Fruit fly (Drosophila melanogaster) whole organism, embryonic: ENCODE data around the gene CG7970.
A peak's percentile ranks its signal among the peaks of the same experiment; 100 is the strongest.

Experiments used
- BEAF-32 ChIP-seq: fragments of 200-800 bp; sonication (Bioruptor generic); optimal IDR thresholded peaks from 3 replicates; lab custom pipeline; 2017; ENCODE audit warnings: missing biosample characterization, missing genetic modification characterization, mild to moderate bottlenecking, moderate library complexity, missing genetic modification reagents
- Bgb ChIP-seq: fragments of 200-800 bp; sonication (Bioruptor generic); IDR thresholded peaks from 2 replicates; pipeline ENCODE4 v1.3.6; 2022; ENCODE audit warnings: missing biosample characterization, missing genetic modification characterization; ENCODE audit not compliant: partially characterized antibody
- CG10267 ChIP-seq: fragments of 200-800 bp; sonication (Bioruptor generic); optimal IDR thresholded peaks from 2 replicates; lab custom pipeline; 2018; ENCODE audit warnings: missing biosample characterization, mild to moderate bottlenecking, missing genetic modification characterization, moderate library complexity
- CG10979 ChIP-seq: fragments of 200-800 bp; sonication (Bioruptor generic); optimal IDR thresholded peaks from 2 replicates; lab custom pipeline; 2018; ENCODE audit warnings: missing biosample characterization, mild to moderate bottlenecking, missing genetic modification characterization, moderate library complexity
- CG12659 ChIP-seq: fragments of 200-800 bp; sonication (Bioruptor generic); optimal IDR thresholded peaks from 3 replicates; lab custom pipeline; 2017; ENCODE audit warnings: mild to moderate bottlenecking, missing biosample characterization, missing genetic modification reagents, missing genetic modification characterization
- CG13624 ChIP-seq: fragments of 200-800 bp; sonication (Bioruptor generic); optimal IDR thresholded peaks from 2 replicates; lab custom pipeline; 2016; ENCODE audit warnings: missing biosample characterization, missing genetic modification characterization
- CG13894 ChIP-seq: fragments of 200-800 bp; sonication (Bioruptor generic); optimal IDR thresholded peaks from 3 replicates; lab custom pipeline; 2018; ENCODE audit warnings: missing biosample characterization, mild to moderate bottlenecking, missing genetic modification characterization, moderate library complexity
- CG15011 ChIP-seq: fragments of 200-800 bp; sonication (Bioruptor generic); optimal IDR thresholded peaks from 3 replicates; lab custom pipeline; 2018; ENCODE audit warnings: missing biosample characterization, mild to moderate bottlenecking, missing genetic modification characterization
- CG15514 ChIP-seq: fragments of 200-800 bp; sonication (Bioruptor generic); optimal IDR thresholded peaks from 3 replicates; lab custom pipeline; 2017; ENCODE audit warnings: missing biosample characterization, missing genetic modification characterization, mild to moderate bottlenecking, moderate library complexity, missing genetic modification reagents
- CG15601 ChIP-seq: fragments of 200-800 bp; sonication (Bioruptor generic); optimal IDR thresholded peaks from 3 replicates; lab custom pipeline; 2019; ENCODE audit warnings: missing biosample characterization, mild to moderate bottlenecking, missing genetic modification characterization, moderate library complexity
- CG18262 ChIP-seq: fragments of 200-800 bp; optimal IDR thresholded peaks from 3 replicates; lab custom pipeline; 2019; ENCODE audit warnings: missing biosample characterization, mild to moderate bottlenecking, missing genetic modification characterization, moderate library complexity
- CG2875 ChIP-seq: fragments of 200-800 bp; sonication (Bioruptor generic); optimal IDR thresholded peaks from 2 replicates; lab custom pipeline; 2017; ENCODE audit warnings: missing biosample characterization, mild to moderate bottlenecking, missing genetic modification characterization, missing genetic modification reagents
- CG34224 ChIP-seq: fragments of 200-800 bp; sonication (Bioruptor generic); IDR thresholded peaks from 3 replicates; pipeline ENCODE4 v1.3.6; 2022; ENCODE audit warnings: missing biosample characterization, missing genetic modification characterization; ENCODE audit not compliant: partially characterized antibody
- CG3847 ChIP-seq: fragments of 200-800 bp; sonication (Bioruptor generic); IDR thresholded peaks from 2 replicates; pipeline ENCODE4 v1.3.6; 2022; ENCODE audit warnings: missing biosample characterization, missing genetic modification characterization
- CG43689 ChIP-seq: fragments of 200-800 bp; sonication (Bioruptor generic); IDR thresholded peaks from 2 replicates; pipeline ENCODE4 v1.3.6; 2022; ENCODE audit warnings: missing biosample characterization, missing genetic modification characterization
- CG8924 ChIP-seq: fragments of 200-800 bp; optimal IDR thresholded peaks from 3 replicates; lab custom pipeline; 2019; ENCODE audit warnings: missing biosample characterization, mild to moderate bottlenecking, missing genetic modification characterization, moderate library complexity
- CG9437 ChIP-seq: fragments of 200-800 bp; sonication (Bioruptor generic); optimal IDR thresholded peaks from 2 replicates; lab custom pipeline; 2018; ENCODE audit warnings: missing biosample characterization, mild to moderate bottlenecking, missing genetic modification characterization
- CG9797 ChIP-seq: fragments of 200-800 bp; sonication (Bioruptor generic); optimal IDR thresholded peaks from 3 replicates; lab custom pipeline; 2018; ENCODE audit warnings: missing biosample characterization, mild to moderate bottlenecking, missing genetic modification characterization
- CkIIα-i1 ChIP-seq: fragments of 200-800 bp; sonication (Bioruptor generic); IDR thresholded peaks from 2 replicates; pipeline ENCODE4 v1.3.6; 2022; ENCODE audit warnings: missing biosample characterization, missing genetic modification characterization
- Doc2 ChIP-seq: fragments of 200-800 bp; sonication (Bioruptor generic); IDR thresholded peaks from 2 replicates; pipeline ENCODE4 v1.3.6; 2022; ENCODE audit warnings: missing biosample characterization, missing genetic modification characterization
- Dp ChIP-seq: fragments of 200-800 bp; sonication (Bioruptor generic); optimal IDR thresholded peaks from 2 replicates; lab custom pipeline; 2018; ENCODE audit warnings: missing biosample characterization, mild to moderate bottlenecking, missing genetic modification characterization, moderate library complexity
- HmgZ ChIP-seq: fragments of 200-800 bp; sonication (Bioruptor generic); optimal IDR thresholded peaks from 2 replicates; lab custom pipeline; 2018; ENCODE audit warnings: missing biosample characterization, mild to moderate bottlenecking, missing genetic modification characterization
- Lhr ChIP-seq: fragments of 200-800 bp; sonication (Bioruptor generic); optimal IDR thresholded peaks from 3 replicates; lab custom pipeline; 2017; ENCODE audit warnings: mild to moderate bottlenecking, missing biosample characterization, missing genetic modification reagents, missing genetic modification characterization
- MBD-R2 ChIP-seq: fragments of 200-800 bp; sonication (Bioruptor generic); IDR thresholded peaks from 2 replicates; pipeline ENCODE4 v1.3.6; 2022; ENCODE audit warnings: missing biosample characterization, missing genetic modification characterization
- MESR4 ChIP-seq: fragments of 200-800 bp; sonication (Bioruptor generic); optimal IDR thresholded peaks from 2 replicates; lab custom pipeline; 2018; ENCODE audit warnings: missing biosample characterization, mild to moderate bottlenecking, missing genetic modification characterization, moderate library complexity
- MTF-1 ChIP-seq: fragments of 200-800 bp; sonication (Bioruptor generic); optimal IDR thresholded peaks from 2 replicates; lab custom pipeline; 2018; ENCODE audit warnings: missing biosample characterization, mild to moderate bottlenecking, missing genetic modification characterization, borderline replicate concordance
- Max ChIP-seq: fragments of 200-800 bp; sonication (Bioruptor generic); optimal IDR thresholded peaks from 2 replicates; lab custom pipeline; 2016; ENCODE audit warnings: missing biosample characterization, mild to moderate bottlenecking, missing genetic modification characterization
- Meics ChIP-seq: fragments of 200-800 bp; sonication (Bioruptor generic); optimal IDR thresholded peaks from 2 replicates; lab custom pipeline; 2017; ENCODE audit warnings: missing biosample characterization, mild to moderate bottlenecking, missing genetic modification characterization
- Myb ChIP-seq: fragments of 200-800 bp; sonication (Bioruptor generic); optimal IDR thresholded peaks from 2 replicates; lab custom pipeline; 2016; ENCODE audit warnings: missing biosample characterization, missing genetic modification characterization
- NC2β ChIP-seq: fragments of 200-800 bp; sonication (Bioruptor generic); optimal IDR thresholded peaks from 2 replicates; lab custom pipeline; 2016; ENCODE audit warnings: missing biosample characterization, missing genetic modification characterization
- Scr ChIP-seq: fragments of 200-800 bp; sonication (Bioruptor generic); IDR thresholded peaks from 2 replicates; pipeline ENCODE4 v1.3.6; 2022; ENCODE audit warnings: missing biosample characterization, missing genetic modification characterization; ENCODE audit not compliant: partially characterized antibody
- Sin3A ChIP-seq: fragments of >200 bp; optimal IDR thresholded peaks from 2 replicates; lab custom pipeline; 2018
- Tbp ChIP-seq: fragments of >200 bp; optimal IDR thresholded peaks from 2 replicates; lab custom pipeline; 2018; ENCODE audit warnings: missing biosample characterization, missing genetic modification characterization
- Vsx1 ChIP-seq: fragments of 200-800 bp; sonication (Bioruptor generic); optimal IDR thresholded peaks from 2 replicates; lab custom pipeline; 2017; ENCODE audit warnings: missing biosample characterization, mild to moderate bottlenecking, missing genetic modification characterization, missing genetic modification reagents
- amos ChIP-seq: fragments of 200-800 bp; sonication (Bioruptor generic); IDR thresholded peaks from 2 replicates; pipeline ENCODE4 v1.3.6; 2022; ENCODE audit warnings: missing biosample characterization, missing genetic modification characterization; ENCODE audit not compliant: partially characterized antibody
- bigmax ChIP-seq: fragments of 200-800 bp; sonication (Bioruptor generic); optimal IDR thresholded peaks from 2 replicates; lab custom pipeline; 2018; ENCODE audit warnings: missing biosample characterization, mild to moderate bottlenecking, missing genetic modification characterization
- gce ChIP-seq: fragments of 200-800 bp; sonication (Bioruptor generic); IDR thresholded peaks from 3 replicates; pipeline ENCODE4 v1.3.6; 2022; ENCODE audit warnings: missing biosample characterization, missing genetic modification characterization
- hb ChIP-seq: fragments of 200-800 bp; sonication (Bioruptor generic); IDR thresholded peaks from 3 replicates; pipeline ENCODE4 v1.3.6; 2022; ENCODE audit warnings: missing biosample characterization, missing genetic modification characterization; ENCODE audit not compliant: partially characterized antibody
- hbn ChIP-seq: fragments of 200-800 bp; sonication (Bioruptor generic); IDR thresholded peaks from 2 replicates; pipeline ENCODE4 v1.3.6; 2022; ENCODE audit warnings: missing biosample characterization, missing genetic modification characterization; ENCODE audit not compliant: partially characterized antibody
- lbe ChIP-seq: fragments of 200-800 bp; sonication (Bioruptor generic); optimal IDR thresholded peaks from 2 replicates; lab custom pipeline; 2016; ENCODE audit warnings: missing biosample characterization, mild to moderate bottlenecking, missing genetic modification characterization
- mirr ChIP-seq: fragments of 200-800 bp; sonication (Bioruptor generic); optimal IDR thresholded peaks from 3 replicates; lab custom pipeline; 2018; ENCODE audit warnings: missing biosample characterization, mild to moderate bottlenecking, missing genetic modification characterization
- nmo ChIP-seq: fragments of 200-800 bp; sonication (Bioruptor generic); optimal IDR thresholded peaks from 2 replicates; lab custom pipeline; 2018; ENCODE audit warnings: missing biosample characterization, mild to moderate bottlenecking, missing genetic modification characterization, moderate library complexity
- phol ChIP-seq: fragments of 200-800 bp; sonication (Bioruptor generic); optimal IDR thresholded peaks from 3 replicates; lab custom pipeline; 2018; ENCODE audit warnings: missing biosample characterization, mild to moderate bottlenecking, missing genetic modification characterization, moderate library complexity
- pzg ChIP-seq: fragments of 200-800 bp; sonication (Bioruptor generic); optimal IDR thresholded peaks from 3 replicates; lab custom pipeline; 2018; ENCODE audit warnings: missing biosample characterization, mild to moderate bottlenecking, missing genetic modification characterization, moderate library complexity
- ro ChIP-seq: fragments of 200-800 bp; sonication (Bioruptor generic); IDR thresholded peaks from 2 replicates; pipeline ENCODE4 v1.3.6; 2022; ENCODE audit warnings: missing biosample characterization, missing genetic modification characterization
- row ChIP-seq: fragments of 200-800 bp; sonication (Bioruptor generic); IDR thresholded peaks from 3 replicates; pipeline ENCODE4 v1.3.6; 2022; ENCODE audit warnings: missing biosample characterization, missing genetic modification characterization
- trem ChIP-seq: fragments of 200-800 bp; optimal IDR thresholded peaks from 3 replicates; lab custom pipeline; 2019; ENCODE audit warnings: missing biosample characterization, mild to moderate bottlenecking, missing genetic modification characterization, moderate library complexity
- unc-4 ChIP-seq: fragments of 200-800 bp; sonication (Bioruptor generic); IDR thresholded peaks from 2 replicates; pipeline ENCODE4 v1.3.6; 2022; ENCODE audit warnings: missing biosample characterization, missing genetic modification characterization; ENCODE audit not compliant: partially characterized antibody
- wek ChIP-seq: fragments of 200-800 bp; sonication (Bioruptor generic); optimal IDR thresholded peaks from 3 replicates; lab custom pipeline; 2018; ENCODE audit warnings: missing biosample characterization, mild to moderate bottlenecking, missing genetic modification characterization, moderate library complexity

CG7970 gene

DNA sequence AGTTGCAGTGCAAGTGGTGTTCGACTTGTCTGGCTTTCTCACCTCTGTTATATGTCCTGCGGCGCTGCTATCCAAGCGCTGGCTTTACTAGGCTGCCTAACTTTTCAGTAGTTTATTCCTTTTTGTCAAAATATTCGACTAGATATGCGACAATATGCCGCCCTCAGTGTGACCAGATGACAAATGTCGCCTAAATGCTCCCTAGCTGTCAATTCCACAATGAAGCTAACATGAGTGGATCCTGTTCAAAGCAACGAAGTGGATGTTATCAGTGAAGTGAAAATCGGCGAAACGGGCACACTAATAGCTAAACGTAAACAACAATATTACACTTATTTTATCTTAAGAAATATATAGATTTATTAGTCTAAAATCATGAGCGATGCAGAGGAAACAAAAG, 12.3 kb downstream of the CG7970 start, which contains the start of the genes Srrm234 and CG7974 (continued):
- no peak for TF ChIP-seq wek
- peak; percentile 55 for TF ChIP-seq trem (tag; lab: Kevin White, UChicago)
- no peak for TF ChIP-seq MTF-1 (GFP tag; lab: Kevin White, UChicago)
- no peak for TF ChIP-seq hb (GFP tag; lab: Robert Waterston, UW)
- TF ChIP-seq CG10979 (tag; lab: Kevin White, UChicago), result peak; percentile 6
- TF ChIP-seq MESR4, result peak; percentile 84
- TF ChIP-seq amos (GFP tag; lab: Robert Waterston, UW), result peak; percentile 38; the same call in 1 of the 2 replicates
- no peak for TF ChIP-seq Meics (GFP tag; lab: Kevin White, UChicago)
- peak; percentile 93 for TF ChIP-seq MBD-R2 (GFP tag; lab: Robert Waterston, UW)
- peak; percentile 53 for TF ChIP-seq phol (tag; lab: Kevin White, UChicago)
- peak; percentile 93 for TF ChIP-seq CG15514 (GFP tag; lab: Kevin White, UChicago)
- peak; percentile 85 for TF ChIP-seq pzg (GFP tag; lab: Kevin White, UChicago)
- TF ChIP-seq mirr (GFP tag; lab: Kevin White, UChicago), result no peak
- peak; percentile 20 for TF ChIP-seq HmgZ (tag; lab: Kevin White, UChicago)
- TF ChIP-seq CG34224 (GFP tag; lab: Robert Waterston, UW), result peak; percentile 36; the same call in 1 of the 3 replicates
- TF ChIP-seq CG2875 (GFP tag; lab: Kevin White, UChicago), result no peak
- peak; percentile 14 for TF ChIP-seq NC2β (GFP tag; lab: Kevin White, UChicago)
- TF ChIP-seq nmo, result peak; percentile 10
- peak; percentile 38 for TF ChIP-seq CG12659
- TF ChIP-seq Tbp, result no peak
- no peak for TF ChIP-seq CkIIα-i1 (GFP tag; lab: Robert Waterston, UW)
- TF ChIP-seq CG13894 (tag; lab: Kevin White, UChicago), result no peak
- TF ChIP-seq Scr, result peak; percentile 34; the same call in 1 of the 2 replicates
- no peak for TF ChIP-seq gce (GFP tag; lab: Robert Waterston, UW)
- TF ChIP-seq CG3847 (GFP tag; lab: Robert Waterston, UW), result 0 out of 2 replicates have a peak, but pooled peaks have one; percentile 22
- peak; percentile 43 for TF ChIP-seq Dp (GFP tag; lab: Kevin White, UChicago)
- TF ChIP-seq Doc2 (GFP tag; lab: Robert Waterston, UW), result no peak
- 0 out of 2 replicates have a peak, but pooled peaks have one; percentile 19 for TF ChIP-seq unc-4 (GFP tag; lab: Robert Waterston, UW)
- peak; percentile 3 for TF ChIP-seq Max (GFP tag; lab: Kevin White, UChicago)
- TF ChIP-seq CG13624, result no peak
- TF ChIP-seq CG15011 (GFP tag; lab: Kevin White, UChicago), result no peak
- peak; percentile 29; the same call in 1 of the 3 replicates for TF ChIP-seq row
- TF ChIP-seq CG9797 (GFP tag; lab: Kevin White, UChicago), result peak; percentile 93
- peak; percentile 49 for TF ChIP-seq hbn (GFP tag; lab: Robert Waterston, UW)
- TF ChIP-seq Lhr (GFP tag; lab: Kevin White, UChicago), result peak; percentile 5
- peak; percentile 83 for TF ChIP-seq CG9437 (GFP tag; lab: Kevin White, UChicago)
- peak; percentile 9 for TF ChIP-seq CG8924 (tag; lab: Kevin White, UChicago)
- no peak for TF ChIP-seq CG18262 (tag; lab: Kevin White, UChicago)
- TF ChIP-seq CG10267 (tag; lab: Kevin White, UChicago), result peak; percentile 37
- TF ChIP-seq lbe (GFP tag; lab: Kevin White, UChicago), result peak; percentile 31
- peak; percentile 46 for TF ChIP-seq bigmax
- TF ChIP-seq Bgb (GFP tag; lab: Robert Waterston, UW), result peak; percentile 38; the same call in 1 of the 2 replicates
- no peak for TF ChIP-seq CG15601
- TF ChIP-seq BEAF-32 (GFP tag; lab: Kevin White, UChicago), result peak; percentile 18
- TF ChIP-seq Myb (GFP tag; lab: Kevin White, UChicago), result peak; percentile 7
- no peak for TF ChIP-seq ro (GFP tag; lab: Robert Waterston, UW)
- TF ChIP-seq Sin3A (lab: Kevin White, UChicago), result peak; percentile 50
- no peak for TF ChIP-seq Vsx1 (GFP tag; lab: Kevin White, UChicago)
- TF ChIP-seq CG43689 (GFP tag; lab: Robert Waterston, UW), result no peak
